Worm (Caenorhabditis elegans): ENCODE results near the gene tsp-10.

The tsp-10 gene

ce11 chrII:6752027-6752426 lies 33.6 kb downstream of the tsp-10 start, which contains the start of gene F41G3.19:
F41G3.19 (minus strand) TSS chrII:6752127.
- TF ChIP-seq ceh-6 (GFP tag; optimal IDR thresholded peaks at IDR 0.05), result no peak
- TF ChIP-seq unc-55 (GFP tag; optimal IDR thresholded peaks at IDR 0.05), result no peak
- no peak for TF ChIP-seq hlh-8 (tag; optimal IDR thresholded peaks at IDR 0.05)
- TF ChIP-seq hlh-13 (GFP tag; optimal IDR thresholded peaks at IDR 0.05), result no peak
- TF ChIP-seq ceh-30 (tag; optimal IDR thresholded peaks at IDR 0.05), result no peak
- TF ChIP-seq syd-9 (tag; optimal IDR thresholded peaks at IDR 0.05), result no peak
- TF ChIP-seq pax-1 (tag; optimal IDR thresholded peaks at IDR 0.05), result no peak
- TF ChIP-seq ceh-24 (tag; optimal IDR thresholded peaks at IDR 0.05), result no peak
- TF ChIP-seq fax-1 (tag; optimal IDR thresholded peaks at IDR 0.05), result no peak
- no peak for TF ChIP-seq npax-4 (tag; optimal IDR thresholded peaks at IDR 0.05)
- no peak for TF ChIP-seq fkh-10 (GFP tag; optimal IDR thresholded peaks at IDR 0.05)
- TF ChIP-seq pat-9 (tag; optimal IDR thresholded peaks at IDR 0.05), result no peak
- TF ChIP-seq dmd-4 (tag; optimal IDR thresholded peaks at IDR 0.05; ENCODE audit: borderline replicate concordance), result no peak
- TF ChIP-seq ceh-48 (tag; optimal IDR thresholded peaks at IDR 0.05), result no peak
- TF ChIP-seq ceh-18 (tag; optimal IDR thresholded peaks at IDR 0.05), result no peak
- no peak for TF ChIP-seq hlh-30 (tag; optimal IDR thresholded peaks at IDR 0.05; ENCODE audit: insufficient read depth)
- no peak for TF ChIP-seq mec-3 (tag; optimal IDR thresholded peaks at IDR 0.05; ENCODE audit: borderline replicate concordance)
- TF ChIP-seq odd-2 (tag; optimal IDR thresholded peaks at IDR 0.05), result no peak
- TF ChIP-seq gmeb-2 (tag; optimal IDR thresholded peaks at IDR 0.05), result no peak
- no peak for TF ChIP-seq unc-3 (GFP tag; conservative IDR thresholded peaks at IDR 0.05)
- no peak for TF ChIP-seq unc-3 (tag; optimal IDR thresholded peaks at IDR 0.05)

ce11 chrII:6752850-6753249 lies 34.5 kb downstream of the tsp-10 start, which contains the start of gene F41G3.21:
F41G3.21 (minus strand) TSS chrII:6752950.
- TF ChIP-seq che-1 (tag; optimal IDR thresholded peaks at IDR 0.05) (no peak), ceh-6 (GFP tag; optimal IDR thresholded peaks at IDR 0.05) (no peak), hlh-8 (tag; optimal IDR thresholded peaks at IDR 0.05) (no peak)

ce11 chrII:6754671-6755224 lies 36.4 kb downstream of the tsp-10 start, which contains the start of the genes srx-95 and fis-1:
srx-95 (minus strand) TSS chrII:6754771.
fis-1 (plus strand) TSS chrII:6755174.
- TF ChIP-seq ceh-19 (GFP tag; optimal IDR thresholded peaks at IDR 0.05) (no peak), lim-6 (tag; optimal IDR thresholded peaks at IDR 0.05) (no peak), mec-3 (tag; optimal IDR thresholded peaks at IDR 0.05; ENCODE audit: borderline replicate concordance) (no peak), F13H6.1 (tag; optimal IDR thresholded peaks at IDR 0.05) (no peak), ztf-16 (tag; optimal IDR thresholded peaks at IDR 0.05) (no peak), ceh-30 (tag; optimal IDR thresholded peaks at IDR 0.05) (no peak), pha-2 (tag; optimal IDR thresholded peaks at IDR 0.05) (no peak), pat-9 (tag; optimal IDR thresholded peaks at IDR 0.05) (no peak)

ce11 chrII:6756232-6756631 lies 37.8 kb downstream of the tsp-10 start, which contains the start of gene F41G3.3:
F41G3.3 (plus strand) TSS chrII:6756532.
- TF ChIP-seq tbx-7 (tag; optimal IDR thresholded peaks at IDR 0.05), result no peak
- no peak for TF ChIP-seq pag-3 (tag; optimal IDR thresholded peaks at IDR 0.05; ENCODE audit: borderline replicate concordance)
- TF ChIP-seq hlh-30 (tag; optimal IDR thresholded peaks at IDR 0.05; ENCODE audit: insufficient read depth), result no peak
- TF ChIP-seq ceh-48 (tag; optimal IDR thresholded peaks at IDR 0.05), result no peak
- no peak for TF ChIP-seq sox-2 (GFP tag; IDR thresholded peaks at IDR 0.05)
- no peak for TF ChIP-seq nfya-1 (tag; optimal IDR thresholded peaks at IDR 0.05)
- TF ChIP-seq zip-5 (tag; optimal IDR thresholded peaks at IDR 0.05), result no peak
- no peak for TF ChIP-seq K02D7.2 (tag; optimal IDR thresholded peaks at IDR 0.05)
- no peak for TF ChIP-seq ceh-30 (tag; optimal IDR thresholded peaks at IDR 0.05)
- TF ChIP-seq dve-1 (tag; optimal IDR thresholded peaks at IDR 0.05), result no peak
- no peak for TF ChIP-seq unc-3 (GFP tag; conservative IDR thresholded peaks at IDR 0.05)
- TF ChIP-seq unc-3 (tag; optimal IDR thresholded peaks at IDR 0.05), result no peak
- TF ChIP-seq ahr-1 (tag; optimal IDR thresholded peaks at IDR 0.05), result no peak
- TF ChIP-seq ceh-45 (GFP tag; IDR thresholded peaks at IDR 0.05), result no peak
- TF ChIP-seq C08G9.2 (tag; optimal IDR thresholded peaks at IDR 0.05), result no peak
- TF ChIP-seq elt-4 (tag; optimal IDR thresholded peaks at IDR 0.05), result no peak
- no peak for TF ChIP-seq nhr-232 (tag; optimal IDR thresholded peaks at IDR 0.05)
- no peak for TF ChIP-seq madf-2 (tag; optimal IDR thresholded peaks at IDR 0.05)
- no peak for TF ChIP-seq hlh-6 (tag; optimal IDR thresholded peaks at IDR 0.05)
- TF ChIP-seq rnt-1 (tag; optimal IDR thresholded peaks at IDR 0.05), result no peak
